Worm (Caenorhabditis elegans): ENCODE results near the gene F17E9.18.

DNA sequence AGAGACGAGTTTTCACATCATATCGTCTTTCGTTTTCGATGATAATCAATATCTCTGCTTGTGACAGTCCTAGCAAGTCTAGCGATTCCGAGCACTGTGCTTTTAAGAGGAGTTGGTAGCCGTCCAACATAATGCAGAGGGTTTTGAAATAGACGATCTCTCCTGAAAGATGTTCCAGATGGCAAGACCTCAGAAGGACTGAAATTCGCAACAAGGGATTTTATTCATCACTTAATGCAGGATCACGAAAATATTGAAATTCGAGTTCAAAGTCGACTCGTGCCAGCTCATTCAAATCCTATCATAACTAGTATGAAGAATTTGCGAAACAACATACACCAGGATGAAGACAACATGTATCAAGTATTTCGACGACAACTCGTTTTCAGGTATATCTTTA is 30.6 kb upstream of the F17E9.18 start, which contains the start of gene D2096.7:
- peak; percentile 95 for TF ChIP-seq Y56A3A.18 (GFP tag; IDR thresholded peaks at IDR 0.05)
- TF ChIP-seq nhr-27 (tag; optimal IDR thresholded peaks at IDR 0.05): peak; percentile 85
- 0 out of 2 replicates have a peak, but pooled peaks have one; percentile 2 for TF ChIP-seq hmg-20 (GFP tag; IDR thresholded peaks at IDR 0.05)
- no peak for TF ChIP-seq ztf-3 (GFP tag; optimal IDR thresholded peaks at IDR 0.05)
- TF ChIP-seq snpc-3.4 (tag; optimal IDR thresholded peaks at IDR 0.05): peak; percentile 2
- TF ChIP-seq aptf-3 (GFP tag; IDR thresholded peaks at IDR 0.05): peak; percentile 94
- TF ChIP-seq egl-18 (GFP tag; IDR thresholded peaks at IDR 0.05): peak; percentile 51; the same call in 1 of the 2 replicates
- peak; percentile 78 for TF ChIP-seq die-1 (tag; optimal IDR thresholded peaks at IDR 0.05)
- peak; percentile 74 for TF ChIP-seq lin-54 (GFP tag; optimal IDR thresholded peaks at IDR 0.05)
- no peak; the same call in none of the 2 replicates for TF ChIP-seq egl-44 (GFP tag; IDR thresholded peaks at IDR 0.05)

Measured in whole organism, young adult.